Fruit fly (Drosophila melanogaster): ENCODE results near the gene Gr8a.

The Gr8a gene

DNA sequence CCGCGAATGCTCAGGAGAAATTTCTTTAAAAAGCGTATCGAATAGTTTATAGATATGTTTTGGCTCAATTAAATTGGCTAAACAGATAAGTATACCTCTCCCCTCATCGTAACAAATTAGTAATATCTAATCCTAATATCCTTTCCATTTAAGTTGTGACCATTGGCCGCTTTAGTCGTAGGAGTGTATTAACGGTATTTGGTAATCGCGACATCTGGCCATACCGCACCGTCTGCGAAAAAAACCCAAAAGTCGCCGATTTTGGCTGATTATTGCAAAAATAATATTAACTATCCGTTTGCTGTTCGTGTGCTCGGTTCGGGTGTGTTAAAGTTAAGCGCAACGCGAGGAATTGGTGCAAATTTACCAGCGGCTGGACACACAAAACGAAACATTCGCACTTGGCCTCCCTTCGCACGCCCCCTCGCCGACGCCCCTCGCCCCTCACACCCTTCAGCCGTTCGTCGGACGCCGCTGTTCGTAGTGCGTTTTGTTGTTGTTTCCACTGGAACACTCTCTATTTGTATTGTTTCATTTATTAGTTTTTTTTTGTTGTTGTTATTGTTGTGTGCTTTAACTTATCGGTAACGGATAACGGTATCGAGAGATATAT is 20.3 kb downstream of the Gr8a start, which contains the start of the genes amx and Dsor1 (continued):
- TF ChIP-seq knrl (GFP tag; IDR thresholded peaks at IDR 0.05; ENCODE audit: partially characterized antibody) (0 out of 3 replicates have a peak, but pooled peaks have one; percentile 10), sd (tag; optimal IDR thresholded peaks at IDR 0.05) (peak; percentile 21), CG10979 (tag; optimal IDR thresholded peaks at IDR 0.05) (no peak), pzg (GFP tag; optimal IDR thresholded peaks at IDR 0.05) (peak; percentile 47), crp (GFP tag; optimal IDR thresholded peaks at IDR 0.05) (peak in 1 of 2 experiments; percentile 56), HmgZ (tag; optimal IDR thresholded peaks at IDR 0.05) (peak; percentile 9), CG4820 (GFP tag; optimal IDR thresholded peaks at IDR 0.05) (no peak), BEAF-32 (GFP tag; optimal IDR thresholded peaks at IDR 0.05) (peak; percentile 39), tap (tag; optimal IDR thresholded peaks at IDR 0.05) (no peak), Scr (GFP tag; IDR thresholded peaks at IDR 0.05; ENCODE audit: partially characterized antibody) (peak; percentile 33; the same call in 1 of the 2 replicates), row (GFP tag; IDR thresholded peaks at IDR 0.05) (peak; percentile 72), MBD-R2 (GFP tag; IDR thresholded peaks at IDR 0.05) (peak; percentile 57; the same call in 1 of the 2 replicates), CG8359 (GFP tag; optimal IDR thresholded peaks at IDR 0.05; ENCODE audit: borderline replicate concordance) (no peak), sens (GFP tag) (peak; percentile 72), CoRest (tag; optimal IDR thresholded peaks at IDR 0.05) (peak; percentile 53), Hand (GFP tag; optimal IDR thresholded peaks at IDR 0.05) (no peak), CG3995 (GFP tag; optimal IDR thresholded peaks at IDR 0.05) (peak; percentile 37), CG7357 (GFP tag; IDR thresholded peaks at IDR 0.05) (no peak), CG9727 (GFP tag; optimal IDR thresholded peaks at IDR 0.05) (no peak), CkIIα-i1 (GFP tag; IDR thresholded peaks at IDR 0.05) (no peak), stwl (tag; optimal IDR thresholded peaks at IDR 0.05) (peak; percentile 18)

DNA sequence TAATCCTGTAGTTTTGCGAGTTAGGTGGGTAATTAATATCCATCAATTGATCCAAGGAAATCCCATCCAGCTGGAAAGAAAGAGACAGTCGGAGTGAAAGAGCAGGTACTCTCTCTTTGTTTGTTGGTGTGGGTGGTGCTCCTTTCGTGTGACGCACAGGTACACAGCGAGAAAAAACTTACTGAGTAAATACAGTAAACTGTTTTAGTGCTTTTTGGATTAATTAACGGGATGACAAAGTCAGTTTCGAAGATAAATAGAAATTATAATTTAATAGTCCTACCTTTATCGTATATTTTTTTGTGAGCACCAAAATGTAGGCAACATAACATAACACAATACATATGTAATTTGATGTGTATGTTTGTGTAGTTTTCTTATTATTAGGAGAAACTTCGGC is 21.1 kb downstream of the Gr8a start:
- TF ChIP-seq Hand (GFP tag; optimal IDR thresholded peaks at IDR 0.05) (no peak), sr (GFP tag; IDR thresholded peaks at IDR 0.05) (no peak), CG9727 (GFP tag; optimal IDR thresholded peaks at IDR 0.05) (peak; percentile 33), pros (GFP tag; optimal IDR thresholded peaks at IDR 0.05) (no peak), CG9609 (GFP tag; optimal IDR thresholded peaks at IDR 0.05) (no peak), eve (GFP tag; optimal IDR thresholded peaks at IDR 0.05) (no peak), vvl (GFP tag; IDR thresholded peaks at IDR 0.05) (peak; percentile 29; the same call in 1 of the 2 replicates), nom (GFP tag; optimal IDR thresholded peaks at IDR 0.05) (no peak), CG30431 (GFP tag; optimal IDR thresholded peaks at IDR 0.05) (no peak), CG1602 (GFP tag; optimal IDR thresholded peaks at IDR 0.05) (no peak), phol (tag; optimal IDR thresholded peaks at IDR 0.05) (peak; percentile 40), CG10321 (GFP tag; IDR thresholded peaks at IDR 0.05) (no peak), CG17802 (tag; optimal IDR thresholded peaks at IDR 0.05) (no peak), CG18262 (tag; optimal IDR thresholded peaks at IDR 0.05) (peak; percentile 28), Xbp1 (GFP tag; optimal IDR thresholded peaks at IDR 0.05) (peak; percentile 5), pfk (GFP tag; optimal IDR thresholded peaks at IDR 0.05) (no peak), hkb (optimal IDR thresholded peaks at IDR 0.05) (no peak), hkb (GFP tag; IDR thresholded peaks at IDR 0.05) (0 out of 2 replicates have a peak, but pooled peaks have one; percentile 28), Gsc (GFP tag; IDR thresholded peaks at IDR 0.05) (no peak), Asciz (GFP tag; optimal IDR thresholded peaks at IDR 0.05) (no peak), C15 (GFP tag; IDR thresholded peaks at IDR 0.05) (no peak), CG13775 (GFP tag; optimal IDR thresholded peaks at IDR 0.05) (peak; percentile 22), lola (GFP tag; optimal IDR thresholded peaks at IDR 0.05) (peak in 1 of 3 experiments; percentile 39), Adf1 (GFP tag; IDR thresholded peaks at IDR 0.05) (no peak), rib (GFP tag; IDR thresholded peaks at IDR 0.05) (no peak), sens (GFP tag) (peak; percentile 59), zfh1 (GFP tag; IDR thresholded peaks at IDR 0.05) (no peak), CG10979 (tag; optimal IDR thresholded peaks at IDR 0.05) (peak; percentile 53), CG8290 (GFP tag; optimal IDR thresholded peaks at IDR 0.05) (no peak), CG8290 (tag; optimal IDR thresholded peaks at IDR 0.05) (no peak), CG13624 (GFP tag; optimal IDR thresholded peaks at IDR 0.05) (no peak), Opbp (GFP tag; IDR thresholded peaks at IDR 0.05; ENCODE audit: partially characterized antibody) (no peak)

Data from whole organism, embryonic.